Worm (Caenorhabditis elegans): Measurements from ENCODE around the gene suca-1.

DNA sequence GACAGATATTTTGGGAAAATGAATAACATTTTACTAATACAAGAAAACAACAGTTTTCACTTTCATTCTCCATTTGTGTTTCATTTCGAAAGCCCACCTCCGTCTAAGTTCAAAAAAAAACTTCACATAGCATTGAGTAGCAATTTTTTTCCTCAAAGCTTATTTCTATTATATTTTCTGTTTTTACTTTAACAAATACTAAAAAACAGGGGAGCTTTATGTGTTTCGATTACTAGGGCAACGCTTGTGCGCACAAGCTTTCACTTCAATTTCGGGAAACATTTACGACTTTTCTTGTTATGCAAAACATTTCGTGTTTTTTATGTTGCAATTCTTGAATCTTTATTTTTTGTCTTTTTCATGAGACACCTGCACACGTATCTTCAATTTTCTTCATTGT lies 14.0 kb downstream of the suca-1 start, which contains the start of gene T21E8.5:
- TF ChIP-seq zag-1 (tag; optimal IDR thresholded peaks at IDR 0.05) (no peak), nhr-11 (tag; optimal IDR thresholded peaks at IDR 0.05) (no peak), nhr-23 (tag; optimal IDR thresholded peaks at IDR 0.05) (no peak), nhr-77 (tag; optimal IDR thresholded peaks at IDR 0.05) (no peak), mdl-1 (tag; optimal IDR thresholded peaks at IDR 0.05) (no peak), nhr-25 (tag; optimal IDR thresholded peaks at IDR 0.05) (no peak)
